Fruit fly (Drosophila melanogaster): ENCODE data around the gene Golgin84.

- no peak for TF ChIP-seq tj (GFP tag; optimal IDR thresholded peaks at IDR 0.05)
- TF ChIP-seq ovo (GFP tag; optimal IDR thresholded peaks at IDR 0.05) = peak; percentile 19
Measured at dm6 chr3R:24348420-24349190, 9.1 kb downstream of the Golgin84 start, which contains the start of the genes CG5746 and CG6454.
